Fruit fly (Drosophila melanogaster) whole organism, pupa: ENCODE data around the gene Awh.
A peak's percentile ranks its signal among the peaks of the same experiment; 100 is the strongest.

Experiments
- CG10348 ChIP-seq: fragments of 200-800 bp; sonication (Bioruptor generic); IDR thresholded peaks from 2 replicates; pipeline ENCODE4 v1.3.6; 2022; ENCODE audit warnings: missing biosample characterization, missing genetic modification characterization
- CG12605 ChIP-seq: fragments of 200-800 bp; sonication (Bioruptor generic); IDR thresholded peaks from 2 replicates; pipeline ENCODE4 v1.3.6; 2022; ENCODE audit warnings: missing biosample characterization, missing genetic modification characterization
- CG13204 ChIP-seq: fragments of 200-800 bp; sonication (Bioruptor generic); optimal IDR thresholded peaks from 2 replicates; lab custom pipeline; 2018; ENCODE audit warnings: missing biosample characterization, mild to moderate bottlenecking, missing genetic modification characterization, moderate library complexity
- CG14655 ChIP-seq: fragments of 200-800 bp; sonication (Bioruptor generic); optimal IDR thresholded peaks from 3 replicates; lab custom pipeline; 2017; ENCODE audit warnings: mild to moderate bottlenecking, missing biosample characterization, missing genetic modification reagents, missing genetic modification characterization
- CG15710 ChIP-seq: fragments of 200-800 bp; sonication (Bioruptor generic); optimal IDR thresholded peaks from 2 replicates; lab custom pipeline; 2018; ENCODE audit warnings: missing biosample characterization, mild to moderate bottlenecking, missing genetic modification characterization, moderate library complexity
- CG17806 ChIP-seq: fragments of 200-800 bp; sonication (Bioruptor generic); optimal IDR thresholded peaks from 2 replicates; lab custom pipeline; 2018; ENCODE audit warnings: missing biosample characterization, mild to moderate bottlenecking, missing genetic modification characterization, moderate library complexity
- CG32121 ChIP-seq: fragments of 200-800 bp; sonication (Bioruptor generic); IDR thresholded peaks from 2 replicates; pipeline ENCODE4 v1.3.6; 2022; ENCODE audit warnings: missing biosample characterization, missing genetic modification characterization
- CG34367 ChIP-seq: fragments of 200-800 bp; sonication (Bioruptor generic); optimal IDR thresholded peaks from 2 replicates; lab custom pipeline; 2018; ENCODE audit warnings: missing biosample characterization, mild to moderate bottlenecking, missing genetic modification characterization
- CG4496 ChIP-seq: fragments of 200-800 bp; sonication (Bioruptor generic); IDR thresholded peaks from 3 replicates; pipeline ENCODE4 v1.3.6; 2022; ENCODE audit warnings: missing biosample characterization, missing genetic modification characterization
- CG8159 ChIP-seq: fragments of 200-800 bp; sonication (Bioruptor generic); optimal IDR thresholded peaks from 3 replicates; lab custom pipeline; 2018; ENCODE audit warnings: missing biosample characterization, mild to moderate bottlenecking, missing genetic modification characterization, moderate library complexity
- CG8301 ChIP-seq: fragments of 200-800 bp; sonication (Bioruptor generic); optimal IDR thresholded peaks from 2 replicates; lab custom pipeline; 2018; ENCODE audit warnings: missing biosample characterization, mild to moderate bottlenecking, missing genetic modification characterization
- CG9948 ChIP-seq: fragments of 200-800 bp; sonication (Bioruptor generic); optimal IDR thresholded peaks from 2 replicates; lab custom pipeline; 2018; ENCODE audit warnings: missing biosample characterization, mild to moderate bottlenecking, missing genetic modification characterization, moderate library complexity
- D1 ChIP-seq: fragments of 200-800 bp; sonication (Bioruptor generic); optimal IDR thresholded peaks from 2 replicates; lab custom pipeline; 2018; ENCODE audit warnings: missing biosample characterization, mild to moderate bottlenecking, missing genetic modification characterization, moderate library complexity
- EcR ChIP-seq: fragments of 200-800 bp; sonication (Bioruptor generic); optimal IDR thresholded peaks from 3 replicates; lab custom pipeline; 2019; ENCODE audit warnings: missing biosample characterization, missing genetic modification characterization, mild to moderate bottlenecking, moderate library complexity, missing genetic modification reagents
- Ets98B ChIP-seq: fragments of 200-800 bp; sonication (Bioruptor generic); IDR thresholded peaks from 2 replicates; pipeline ENCODE4 v1.3.6; 2022; ENCODE audit warnings: missing biosample characterization, missing genetic modification characterization
- Pif1A ChIP-seq: fragments of 200-800 bp; sonication (Bioruptor generic); optimal IDR thresholded peaks from 3 replicates; lab custom pipeline; 2016; ENCODE audit warnings: missing biosample characterization, missing genetic modification characterization
- Pif1B ChIP-seq: fragments of 200-800 bp; sonication (Bioruptor generic); optimal IDR thresholded peaks from 3 replicates; lab custom pipeline; 2016; ENCODE audit warnings: missing biosample characterization, missing genetic modification characterization
- Snoo ChIP-seq: fragments of 200-800 bp; sonication (Bioruptor generic); optimal IDR thresholded peaks from 3 replicates; lab custom pipeline; 2017; ENCODE audit warnings: missing biosample characterization, mild to moderate bottlenecking, missing genetic modification characterization, inconsistent platforms
- fd96Ca ChIP-seq: fragments of 200-800 bp; sonication (Bioruptor generic); IDR thresholded peaks from 3 replicates; pipeline ENCODE4 v1.3.6; 2022; ENCODE audit warnings: missing biosample characterization, missing genetic modification characterization
- gl ChIP-seq: fragments of 200-800 bp; sonication (Bioruptor generic); optimal IDR thresholded peaks from 2 replicates; lab custom pipeline; 2018; ENCODE audit warnings: missing biosample characterization, mild to moderate bottlenecking, missing genetic modification characterization
- rn ChIP-seq: fragments of 200-800 bp; sonication (Bioruptor generic); IDR thresholded peaks from 2 replicates; pipeline ENCODE4 v1.3.6; 2022; ENCODE audit warnings: missing biosample characterization, missing genetic modification characterization

Awh gene

dm6 chr3L:3855194-3855980 is 9.4 kb downstream of the Awh start:
- no peak for TF ChIP-seq fd96Ca (GFP tag; lab: Robert Waterston, UW)
- TF ChIP-seq CG4496 = no peak
- no peak for TF ChIP-seq EcR (GFP tag; lab: Kevin White, UChicago)
- TF ChIP-seq Pif1B = no peak
- TF ChIP-seq CG8301 (tag; lab: Kevin White, UChicago) = no peak
- TF ChIP-seq CG12605 (GFP tag; lab: Robert Waterston, UW) = no peak

- TF ChIP-seq CG9948 (tag; lab: Kevin White, UChicago) (no peak), fd96Ca (GFP tag; lab: Robert Waterston, UW) (no peak), Ets98B (GFP tag; lab: Robert Waterston, UW) (no peak), CG34367 (tag; lab: Kevin White, UChicago) (no peak), CG17806 (no peak), CG12605 (GFP tag; lab: Robert Waterston, UW) (no peak), Snoo (tag; lab: Kevin White, UChicago) (no peak), Pif1A (GFP tag; lab: Kevin White, UChicago) (no peak), CG4496 (no peak), EcR (GFP tag; lab: Kevin White, UChicago) (no peak), CG8159 (no peak), rn (GFP tag; lab: Robert Waterston, UW) (no peak)
Measured at dm6 chr3L:3856004-3856403, 10.0 kb downstream of the Awh start.

dm6 chr3L:3862504-3863380 is 16.7 kb downstream of the Awh start:
- TF ChIP-seq CG34367 (tag; lab: Kevin White, UChicago) = peak; percentile 10
- TF ChIP-seq D1 = no peak
- TF ChIP-seq Pif1A (GFP tag; lab: Kevin White, UChicago) = no peak
- no peak for TF ChIP-seq fd96Ca (GFP tag; lab: Robert Waterston, UW)
- TF ChIP-seq gl (tag; lab: Kevin White, UChicago) = no peak
- TF ChIP-seq CG8159 = peak; percentile 36
- TF ChIP-seq CG15710 (tag; lab: Kevin White, UChicago) = peak; percentile 11
- TF ChIP-seq CG17806 = peak; percentile 28
- TF ChIP-seq CG13204 (GFP tag; lab: Kevin White, UChicago) = no peak
- TF ChIP-seq CG12605 (GFP tag; lab: Robert Waterston, UW) = no peak
- no peak for TF ChIP-seq Snoo (tag; lab: Kevin White, UChicago)
- TF ChIP-seq CG4496 = no peak
- TF ChIP-seq CG10348 (GFP tag; lab: Robert Waterston, UW) = no peak
- no peak for TF ChIP-seq Pif1B
- TF ChIP-seq CG8301 (tag; lab: Kevin White, UChicago) = peak; percentile 2
- no peak for TF ChIP-seq Ets98B (GFP tag; lab: Robert Waterston, UW)
- TF ChIP-seq CG32121 (GFP tag; lab: Robert Waterston, UW) = no peak
- TF ChIP-seq EcR (GFP tag; lab: Kevin White, UChicago) = no peak
- peak; percentile 22 for TF ChIP-seq CG14655 (GFP tag; lab: Kevin White, UChicago)
- TF ChIP-seq rn (GFP tag; lab: Robert Waterston, UW) = no peak
- TF ChIP-seq CG9948 (tag; lab: Kevin White, UChicago) = peak; percentile 11

- TF ChIP-seq CG14655 (GFP tag; lab: Kevin White, UChicago) (peak; percentile 23), EcR (GFP tag; lab: Kevin White, UChicago) (no peak), CG17806 (peak; percentile 27)
Measured at dm6 chr3L:3863462-3863861, 17.5 kb downstream of the Awh start.

- no peak for TF ChIP-seq CG9948 (tag; lab: Kevin White, UChicago)
- no peak for TF ChIP-seq CG32121 (GFP tag; lab: Robert Waterston, UW)
- no peak for TF ChIP-seq CG14655 (GFP tag; lab: Kevin White, UChicago)
- TF ChIP-seq CG34367 (tag; lab: Kevin White, UChicago) = no peak
- TF ChIP-seq CG13204 (GFP tag; lab: Kevin White, UChicago) = peak; percentile 20
- TF ChIP-seq Pif1B = no peak
- no peak for TF ChIP-seq CG10348 (GFP tag; lab: Robert Waterston, UW)
- no peak for TF ChIP-seq CG17806
- no peak for TF ChIP-seq Pif1A (GFP tag; lab: Kevin White, UChicago)
Measured at dm6 chr3L:3865290-3865891, 19.4 kb downstream of the Awh start.

dm6 chr3L:3866429-3866828 is 20.4 kb downstream of the Awh start:
- TF ChIP-seq Pif1A (GFP tag; lab: Kevin White, UChicago) (no peak), Ets98B (GFP tag; lab: Robert Waterston, UW) (no peak), CG17806 (no peak), CG10348 (GFP tag; lab: Robert Waterston, UW) (no peak), CG13204 (GFP tag; lab: Kevin White, UChicago) (no peak), rn (GFP tag; lab: Robert Waterston, UW) (no peak), CG34367 (tag; lab: Kevin White, UChicago) (no peak), CG32121 (GFP tag; lab: Robert Waterston, UW) (no peak), CG15710 (tag; lab: Kevin White, UChicago) (no peak), Pif1B (no peak)
